Fruit fly (Drosophila melanogaster) whole organism, prepupa: ENCODE measurements around the gene CG32487.

Experiments
- Blimp-1 ChIP-seq: fragments of 200-800 bp; sonication (Bioruptor generic); optimal IDR thresholded peaks from 3 replicates; lab custom pipeline; 2017; ENCODE audit warnings: missing biosample characterization, missing genetic modification characterization, mild to moderate bottlenecking, moderate library complexity, missing genetic modification reagents
- CG10631 ChIP-seq: fragments of 200-800 bp; sonication (Bioruptor generic); optimal IDR thresholded peaks from 2 replicates; lab custom pipeline; 2016; ENCODE audit warnings: missing biosample characterization, missing genetic modification characterization
- CG10669 ChIP-seq: fragments of 200-800 bp; sonication (Bioruptor generic); optimal IDR thresholded peaks from 3 replicates; lab custom pipeline; 2018; ENCODE audit warnings: missing biosample characterization, mild to moderate bottlenecking, missing genetic modification characterization, moderate library complexity
- CG11762 ChIP-seq: fragments of 200-800 bp; sonication (Bioruptor generic); optimal IDR thresholded peaks from 3 replicates; lab custom pipeline; 2016; ENCODE audit warnings: missing biosample characterization, missing genetic modification characterization; ENCODE audit not compliant: insufficient read depth
- CG11902 ChIP-seq: fragments of 200-800 bp; sonication (Bioruptor generic); optimal IDR thresholded peaks from 3 replicates; lab custom pipeline; 2016; ENCODE audit warnings: missing biosample characterization, missing genetic modification characterization
- CG15336 ChIP-seq: fragments of 200-800 bp; sonication (Bioruptor generic); IDR thresholded peaks from 2 replicates; pipeline ENCODE4 v1.3.6; 2022; ENCODE audit warnings: missing biosample characterization, missing genetic modification characterization
- CG16779 ChIP-seq: fragments of 200-800 bp; sonication (Bioruptor generic); optimal IDR thresholded peaks from 3 replicates; lab custom pipeline; 2017; ENCODE audit warnings: missing biosample characterization, mild to moderate bottlenecking, missing genetic modification characterization
- CG3032 ChIP-seq: fragments of 200-800 bp; optimal IDR thresholded peaks from 2 replicates; lab custom pipeline; 2019; ENCODE audit warnings: missing biosample characterization, mild to moderate bottlenecking, missing genetic modification characterization, moderate library complexity
- CG31627 ChIP-seq: fragments of 200-800 bp; sonication (Bioruptor generic); optimal IDR thresholded peaks from 3 replicates; lab custom pipeline; 2016; ENCODE audit warnings: missing biosample characterization, missing genetic modification characterization
- CG34406 ChIP-seq: fragments of 200-800 bp; sonication (Bioruptor generic); optimal IDR thresholded peaks from 3 replicates; lab custom pipeline; 2016; ENCODE audit warnings: missing biosample characterization, missing genetic modification characterization
- CG4318 ChIP-seq: fragments of 200-800 bp; sonication (Bioruptor generic); optimal IDR thresholded peaks from 3 replicates; lab custom pipeline; 2017; ENCODE audit warnings: missing biosample characterization, mild to moderate bottlenecking, missing genetic modification characterization
- CG6163 ChIP-seq: fragments of 200-800 bp; sonication (Bioruptor generic); IDR thresholded peaks from 3 replicates; pipeline ENCODE4 v1.3.6; 2022; ENCODE audit warnings: missing biosample characterization, missing genetic modification characterization
- CG6276 ChIP-seq: fragments of 200-800 bp; sonication (Bioruptor generic); optimal IDR thresholded peaks from 2 replicates; lab custom pipeline; 2017; ENCODE audit warnings: missing biosample characterization, mild to moderate bottlenecking, missing genetic modification characterization
- CG6792 ChIP-seq: fragments of 200-800 bp; sonication (Bioruptor generic); optimal IDR thresholded peaks from 3 replicates; lab custom pipeline; 2016; ENCODE audit warnings: missing biosample characterization, missing genetic modification characterization
- CG6854 ChIP-seq: fragments of 200-800 bp; sonication (Bioruptor generic); optimal IDR thresholded peaks from 2 replicates; lab custom pipeline; 2017; ENCODE audit warnings: missing biosample characterization, mild to moderate bottlenecking, missing genetic modification characterization
- CG8632 ChIP-seq: fragments of 200-800 bp; sonication (Bioruptor generic); optimal IDR thresholded peaks from 3 replicates; lab custom pipeline; 2016; ENCODE audit warnings: missing biosample characterization, missing genetic modification characterization
- CG9139 ChIP-seq: fragments of 200-800 bp; sonication (Bioruptor generic); optimal IDR thresholded peaks from 3 replicates; lab custom pipeline; 2017; ENCODE audit warnings: missing biosample characterization, mild to moderate bottlenecking, missing genetic modification characterization
- Eip75B ChIP-seq: fragments of 200-800 bp; sonication (Bioruptor generic); optimal IDR thresholded peaks from 3 replicates; lab custom pipeline; 2016; ENCODE audit warnings: missing biosample characterization, missing genetic modification characterization
- Eip78C ChIP-seq: fragments of 200-800 bp; sonication (Bioruptor generic); peaks from one replicate; lab custom pipeline; 2016; ENCODE audit warnings: missing biosample characterization, missing genetic modification characterization
- Ets21C ChIP-seq: fragments of 200-800 bp; sonication (Bioruptor generic); optimal IDR thresholded peaks from 3 replicates; lab custom pipeline; 2016; ENCODE audit warnings: missing biosample characterization, missing genetic modification characterization
- Ets96B ChIP-seq: fragments of 200-800 bp; optimal IDR thresholded peaks from 2 replicates; lab custom pipeline; 2019; ENCODE audit warnings: missing biosample characterization, mild to moderate bottlenecking, missing genetic modification characterization, moderate library complexity
- Gug ChIP-seq: fragments of 200-800 bp; sonication (Bioruptor generic); IDR thresholded peaks from 2 replicates; pipeline ENCODE4 v1.3.6; 2022; ENCODE audit warnings: missing biosample characterization, missing genetic modification characterization
- Hr38 ChIP-seq: sonication (Bioruptor generic); optimal IDR thresholded peaks from 2 replicates; lab custom pipeline; 2016; ENCODE audit warnings: missing biosample characterization, missing genetic modification characterization
- Hr4 ChIP-seq: fragments of 200-800 bp; sonication (Bioruptor generic); optimal IDR thresholded peaks from 3 replicates; lab custom pipeline; 2016; ENCODE audit warnings: missing biosample characterization, missing genetic modification characterization
- Met ChIP-seq: fragments of 200-800 bp; sonication (Bioruptor generic); optimal IDR thresholded peaks from 3 replicates; lab custom pipeline; 2016; ENCODE audit warnings: missing biosample characterization, missing genetic modification characterization
- OdsH ChIP-seq: fragments of 200-800 bp; sonication (Bioruptor generic); optimal IDR thresholded peaks from 3 replicates; lab custom pipeline; 2016; ENCODE audit warnings: missing biosample characterization, missing genetic modification characterization
- Smox ChIP-seq: fragments of 200-800 bp; sonication (Bioruptor generic); optimal IDR thresholded peaks from 3 replicates; lab custom pipeline; 2016; ENCODE audit warnings: missing biosample characterization, missing genetic modification characterization
- Sox102F ChIP-seq: fragments of 200-800 bp; sonication (Bioruptor generic); optimal IDR thresholded peaks from 2 replicates; lab custom pipeline; 2016; ENCODE audit warnings: missing biosample characterization, mild to moderate bottlenecking, missing genetic modification characterization
- Sox14 ChIP-seq: fragments of 200-800 bp; sonication (Bioruptor generic); optimal IDR thresholded peaks from 3 replicates; lab custom pipeline; 2016; ENCODE audit warnings: missing biosample characterization, missing genetic modification characterization
- achi ChIP-seq: fragments of 200-800 bp; sonication (Bioruptor generic); optimal IDR thresholded peaks from 3 replicates; lab custom pipeline; 2016; ENCODE audit warnings: missing biosample characterization, missing genetic modification characterization
- acj6 ChIP-seq: fragments of 200-800 bp; sonication (Bioruptor generic); optimal IDR thresholded peaks from 3 replicates; lab custom pipeline; 2016; ENCODE audit warnings: missing biosample characterization, missing genetic modification characterization
- cyc ChIP-seq: fragments of 200-800 bp; sonication (Bioruptor generic); optimal IDR thresholded peaks from 3 replicates; lab custom pipeline; 2016; ENCODE audit warnings: missing biosample characterization, missing genetic modification characterization
- dac ChIP-seq: fragments of 200-800 bp; sonication (Bioruptor generic); optimal IDR thresholded peaks from 2 replicates; lab custom pipeline; 2017; ENCODE audit warnings: missing biosample characterization, mild to moderate bottlenecking, missing genetic modification characterization
- eg ChIP-seq: fragments of 200-800 bp; sonication (Bioruptor generic); IDR thresholded peaks from 3 replicates; pipeline ENCODE4 v1.3.6; 2022; ENCODE audit warnings: missing biosample characterization, missing genetic modification characterization
- esn ChIP-seq: fragments of 200-800 bp; sonication (Bioruptor generic); optimal IDR thresholded peaks from 2 replicates; lab custom pipeline; 2016; ENCODE audit warnings: missing biosample characterization, mild to moderate bottlenecking, missing genetic modification characterization, moderate library complexity
- fd59A ChIP-seq: fragments of 200-800 bp; sonication (Bioruptor generic); optimal IDR thresholded peaks from 2 replicates; lab custom pipeline; 2017; ENCODE audit warnings: missing biosample characterization, mild to moderate bottlenecking, missing genetic modification characterization, missing genetic modification reagents
- fd85E ChIP-seq: fragments of 200-800 bp; sonication (Bioruptor generic); optimal IDR thresholded peaks from 3 replicates; lab custom pipeline; 2016; ENCODE audit warnings: missing biosample characterization, missing genetic modification characterization
- fkh ChIP-seq: fragments of 200-800 bp; sonication (Bioruptor generic); optimal IDR thresholded peaks from 3 replicates; lab custom pipeline; 2017; ENCODE audit warnings: missing biosample characterization, mild to moderate bottlenecking, missing genetic modification characterization, moderate library complexity
- lz ChIP-seq: fragments of 200-800 bp; sonication (Bioruptor generic); optimal IDR thresholded peaks from 3 replicates; lab custom pipeline; 2016; ENCODE audit warnings: missing biosample characterization, missing genetic modification characterization
- salr ChIP-seq, 2 experiments: fragments of 200-800 bp; sonication (Bioruptor generic); optimal IDR thresholded peaks; 3 replicates each; lab custom pipeline; 2016 to 2018; ENCODE audit warnings: missing biosample characterization in 2 of 2, missing genetic modification characterization in 2 of 2, mild to moderate bottlenecking in 1 of 2
- ss ChIP-seq, 2 experiments: fragments of 200-800 bp; sonication (Bioruptor generic); optimal IDR thresholded peaks; 2 replicates in 1 of 2; 3 replicates in 1 of 2; lab custom pipeline; 2017 to 2018; ENCODE audit warnings: mild to moderate bottlenecking in 2 of 2, missing biosample characterization in 2 of 2, missing genetic modification characterization in 2 of 2, moderate library complexity in 1 of 2
- svp ChIP-seq: fragments of 200-800 bp; sonication (Bioruptor generic); peaks from one replicate; lab custom pipeline; 2016; ENCODE audit warnings: missing biosample characterization, missing genetic modification characterization
- topi ChIP-seq: fragments of 200-800 bp; sonication (Bioruptor generic); optimal IDR thresholded peaks from 3 replicates; lab custom pipeline; 2016; ENCODE audit warnings: missing biosample characterization, missing genetic modification characterization
- vri ChIP-seq: fragments of 200-800 bp; sonication (Bioruptor generic); optimal IDR thresholded peaks from 3 replicates; lab custom pipeline; 2016; ENCODE audit warnings: missing biosample characterization, mild to moderate bottlenecking, missing genetic modification characterization

CG32487 gene

DNA sequence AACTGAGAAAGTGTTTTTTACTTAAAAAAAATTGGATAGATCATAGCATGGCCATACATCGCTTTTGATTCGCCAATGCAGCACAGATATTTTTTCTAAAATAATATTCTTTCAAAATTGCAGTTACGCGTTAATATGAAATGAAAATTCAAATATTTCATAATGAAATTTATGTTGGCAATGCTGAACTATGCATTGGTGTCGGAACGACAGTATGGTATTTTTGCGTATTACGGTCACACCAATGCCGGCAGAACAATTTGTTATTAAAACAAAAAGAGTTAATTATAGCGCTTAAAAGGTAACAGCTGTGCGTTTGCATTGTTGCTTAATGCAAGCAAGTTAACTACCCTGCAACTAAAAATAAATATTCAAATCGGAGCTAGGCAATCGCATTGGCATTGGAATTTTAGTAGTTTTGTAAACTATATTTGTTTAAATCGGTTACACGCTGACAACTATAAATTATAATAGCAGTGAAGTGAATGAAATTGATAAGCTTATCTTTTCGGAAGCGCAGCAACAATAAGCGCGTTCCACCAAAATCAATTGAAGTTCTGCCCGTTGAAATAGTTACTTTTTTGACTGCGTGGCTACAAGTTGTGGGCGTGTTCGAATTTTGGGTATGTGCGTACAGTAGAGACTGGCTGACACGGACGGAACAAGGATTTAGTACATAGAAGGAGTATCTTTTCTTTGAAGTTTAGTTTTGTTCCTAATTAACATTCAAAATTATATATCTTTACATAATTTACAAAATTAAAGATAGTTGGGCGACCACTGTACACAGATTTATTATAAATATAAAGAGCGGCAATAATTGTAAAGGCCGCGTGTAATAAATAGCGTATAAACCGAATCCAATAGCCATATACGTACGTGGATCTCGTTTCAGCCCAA is 25.3 kb upstream of the CG32487 start, which contains the start of gene Prx4 (continued):
- TF ChIP-seq OdsH (GFP tag; lab: Kevin White, UChicago) (peak; percentile 55), fd85E (GFP tag; lab: Kevin White, UChicago) (no peak), CG34406 (GFP tag; lab: Kevin White, UChicago) (peak; percentile 65), achi (peak; percentile 71), Hr4 (GFP tag; lab: Kevin White, UChicago) (peak; percentile 70), Eip75B (GFP tag; lab: Kevin White, UChicago) (peak; percentile 71), salr (GFP tag; optimal IDR thresholded peaks at IDR 0.05; lab: Kevin White, UChicago) (no peak), cyc (peak; percentile 40), ss (GFP tag; optimal IDR thresholded peaks at IDR 0.05; lab: Kevin White, UChicago) (peak; percentile 0 to 61), CG4318 (GFP tag; lab: Kevin White, UChicago) (peak; percentile 5), dac (GFP tag; lab: Kevin White, UChicago) (no peak), Blimp-1 (GFP tag; lab: Kevin White, UChicago) (no peak), acj6 (GFP tag; lab: Kevin White, UChicago) (peak; percentile 64), CG6276 (peak; percentile 63), CG6792 (GFP tag; lab: Kevin White, UChicago) (peak; percentile 43), Gug (peak; percentile 59), fd59A (peak; percentile 39), topi (peak; percentile 61), Eip78C (GFP tag; lab: Kevin White, UChicago) (peak; percentile 70), CG15336 (GFP tag; lab: Robert Waterston, UW) (peak; percentile 77)

DNA sequence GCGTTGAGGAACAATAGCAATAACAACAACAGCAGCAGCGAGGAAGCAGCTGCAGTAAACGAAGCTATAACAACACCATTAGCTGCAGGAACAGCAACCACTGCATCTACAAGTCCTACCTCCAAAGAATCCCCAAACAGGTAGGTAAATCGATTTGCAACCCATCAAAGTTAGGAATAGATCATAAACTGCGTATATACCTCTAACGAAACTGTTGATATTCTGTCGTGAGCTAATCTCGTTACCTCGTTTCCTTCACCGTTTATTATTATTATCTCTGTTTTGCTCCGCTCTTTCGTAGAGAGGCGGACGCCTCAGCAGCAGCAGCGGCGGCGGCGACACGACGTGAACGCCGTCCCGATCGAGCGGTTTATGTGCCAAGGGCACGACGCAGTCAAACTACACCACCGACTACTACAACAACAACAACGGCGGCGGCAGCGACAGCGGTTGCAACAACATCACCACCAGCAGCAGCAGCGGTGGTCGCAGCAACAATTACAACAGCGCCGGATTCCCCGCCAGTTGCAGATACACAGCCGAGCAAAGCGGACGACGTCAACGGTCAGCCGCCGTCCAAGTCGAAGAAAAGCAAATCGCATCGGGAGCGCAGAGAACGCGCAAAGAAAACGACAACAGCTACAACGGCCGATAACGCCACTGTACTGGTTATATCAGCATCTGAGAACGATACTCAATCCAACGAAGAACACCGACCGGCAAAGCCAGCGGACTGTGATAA is 20.9 kb upstream of the CG32487 start:
- TF ChIP-seq vri (GFP tag; lab: Kevin White, UChicago) (peak; percentile 89), Blimp-1 (GFP tag; lab: Kevin White, UChicago) (no peak), CG6854 (no peak), CG34406 (GFP tag; lab: Kevin White, UChicago) (no peak), CG9139 (GFP tag; lab: Kevin White, UChicago) (no peak), CG11762 (GFP tag; lab: Kevin White, UChicago) (no peak), dac (GFP tag; lab: Kevin White, UChicago) (no peak), ss (GFP tag; optimal IDR thresholded peaks at IDR 0.05; lab: Kevin White, UChicago) (no peak), topi (no peak), cyc (no peak), Smox (GFP tag; lab: Kevin White, UChicago) (no peak), Gug (peak; percentile 31; the same call in 1 of the 2 replicates), CG15336 (GFP tag; lab: Robert Waterston, UW) (peak; percentile 55), fd85E (GFP tag; lab: Kevin White, UChicago) (no peak), Ets96B (tag; lab: Kevin White, UChicago) (no peak), CG3032 (tag; lab: Kevin White, UChicago) (no peak), CG6163 (GFP tag; lab: Robert Waterston, UW) (peak; percentile 74; the same call in 2 of the 3 replicates), salr (GFP tag; optimal IDR thresholded peaks at IDR 0.05; lab: Kevin White, UChicago) (no peak), CG4318 (GFP tag; lab: Kevin White, UChicago) (no peak), Hr4 (GFP tag; lab: Kevin White, UChicago) (no peak), Hr38 (GFP tag; lab: Kevin White, UChicago) (no peak), Sox102F (GFP tag; lab: Kevin White, UChicago) (no peak), CG10631 (GFP tag; lab: Kevin White, UChicago) (no peak), svp (GFP tag; lab: Kevin White, UChicago) (peak; percentile 87), Met (GFP tag; lab: Kevin White, UChicago) (no peak), fkh (no peak), Ets21C (GFP tag; lab: Kevin White, UChicago) (no peak), Sox14 (GFP tag; lab: Kevin White, UChicago) (no peak), CG11902 (GFP tag; lab: Kevin White, UChicago) (no peak), lz (no peak), CG6276 (no peak), CG31627 (no peak), CG8632 (GFP tag; lab: Kevin White, UChicago) (no peak), acj6 (GFP tag; lab: Kevin White, UChicago) (no peak), CG10669 (GFP tag; lab: Kevin White, UChicago) (no peak), CG16779 (tag; lab: Kevin White, UChicago) (peak; percentile 41), eg (GFP tag; lab: Robert Waterston, UW) (peak; percentile 53; the same call in 2 of the 3 replicates), esn (GFP tag; lab: Kevin White, UChicago) (no peak)
